Fruit fly (Drosophila melanogaster) whole organism, embryonic: ENCODE measurements around the gene Tmhs.

Source experiments
- Atf6 ChIP-seq: fragments of 200-800 bp; sonication (Bioruptor generic); IDR thresholded peaks from 2 replicates; pipeline ENCODE4 v1.3.6; 2022; ENCODE audit warnings: missing biosample characterization, missing genetic modification characterization
- Bdp1 ChIP-seq: fragments of 200-800 bp; sonication (Bioruptor generic); optimal IDR thresholded peaks from 3 replicates; lab custom pipeline; 2016; ENCODE audit warnings: missing biosample characterization, missing genetic modification characterization
- CG1024 ChIP-seq: fragments of 200-800 bp; sonication (Bioruptor generic); IDR thresholded peaks from 2 replicates; pipeline ENCODE4 v1.3.6; 2022; ENCODE audit warnings: missing biosample characterization, missing genetic modification characterization
- CG10654 ChIP-seq: fragments of 200-800 bp; sonication (Bioruptor generic); optimal IDR thresholded peaks from 2 replicates; lab custom pipeline; 2016; ENCODE audit warnings: missing biosample characterization, missing genetic modification characterization
- CG11093 ChIP-seq: fragments of 200-800 bp; sonication (Bioruptor generic); IDR thresholded peaks from 3 replicates; pipeline ENCODE4 v1.3.6; 2022; ENCODE audit warnings: missing biosample characterization, missing genetic modification characterization
- CG11504 ChIP-seq: fragments of 200-800 bp; sonication (Bioruptor generic); optimal IDR thresholded peaks from 3 replicates; lab custom pipeline; 2019; ENCODE audit warnings: missing biosample characterization, mild to moderate bottlenecking, missing genetic modification characterization, moderate library complexity
- CG11723 ChIP-seq: fragments of 200-800 bp; sonication (Bioruptor generic); optimal IDR thresholded peaks from 2 replicates; lab custom pipeline; 2017; ENCODE audit warnings: missing biosample characterization, mild to moderate bottlenecking, missing genetic modification characterization
- CG12155 ChIP-seq: fragments of 200-800 bp; sonication (Bioruptor generic); optimal IDR thresholded peaks from 3 replicates; lab custom pipeline; 2016; ENCODE audit warnings: missing biosample characterization, missing genetic modification characterization
- CG13775 ChIP-seq: fragments of 200-800 bp; sonication (Bioruptor generic); optimal IDR thresholded peaks from 3 replicates; lab custom pipeline; 2017; ENCODE audit warnings: missing biosample characterization, mild to moderate bottlenecking, missing genetic modification characterization
- CG14860 ChIP-seq: fragments of 200-800 bp; sonication (Bioruptor generic); IDR thresholded peaks from 3 replicates; pipeline ENCODE4 v1.3.6; 2022; ENCODE audit warnings: missing biosample characterization, missing genetic modification characterization; ENCODE audit not compliant: partially characterized antibody
- CG16813 ChIP-seq: fragments of 200-800 bp; sonication (Bioruptor generic); IDR thresholded peaks from 3 replicates; pipeline ENCODE4 v1.3.6; 2022; ENCODE audit warnings: missing biosample characterization, missing genetic modification characterization; ENCODE audit not compliant: partially characterized antibody
- CG17328 ChIP-seq: fragments of 200-800 bp; sonication (Bioruptor generic); IDR thresholded peaks from 2 replicates; pipeline ENCODE4 v1.3.6; 2022; ENCODE audit warnings: missing biosample characterization, missing genetic modification characterization
- CG17829 ChIP-seq: fragments of 200-800 bp; optimal IDR thresholded peaks from 2 replicates; lab custom pipeline; 2019; ENCODE audit warnings: missing biosample characterization, mild to moderate bottlenecking, missing genetic modification characterization, moderate library complexity
- CG18262 ChIP-seq: fragments of 200-800 bp; optimal IDR thresholded peaks from 3 replicates; lab custom pipeline; 2019; ENCODE audit warnings: missing biosample characterization, mild to moderate bottlenecking, missing genetic modification characterization, moderate library complexity
- CG2120 ChIP-seq: fragments of 200-800 bp; sonication (Bioruptor generic); optimal IDR thresholded peaks from 3 replicates; lab custom pipeline; 2016; ENCODE audit warnings: missing biosample characterization, missing genetic modification characterization
- CG2678 ChIP-seq: fragments of 200-800 bp; sonication (Bioruptor generic); optimal IDR thresholded peaks from 3 replicates; lab custom pipeline; 2019; ENCODE audit warnings: missing biosample characterization, mild to moderate bottlenecking, missing genetic modification characterization, moderate library complexity
- CG31224 ChIP-seq: fragments of 200-800 bp; sonication (Bioruptor generic); IDR thresholded peaks from 2 replicates; pipeline ENCODE4 v1.3.6; 2022; ENCODE audit warnings: missing biosample characterization, missing genetic modification characterization
- CG33557 ChIP-seq: fragments of 200-800 bp; sonication (Bioruptor generic); optimal IDR thresholded peaks from 2 replicates; lab custom pipeline; 2019; ENCODE audit warnings: missing biosample characterization, mild to moderate bottlenecking, missing genetic modification characterization, moderate library complexity
- CG4404 ChIP-seq: fragments of 200-800 bp; sonication (Bioruptor generic); IDR thresholded peaks from 2 replicates; pipeline ENCODE4 v1.3.6; 2022; ENCODE audit warnings: missing biosample characterization, missing genetic modification characterization
- CG7786 ChIP-seq: fragments of 200-800 bp; sonication (Bioruptor generic); optimal IDR thresholded peaks from 2 replicates; lab custom pipeline; 2016; ENCODE audit warnings: missing biosample characterization, missing genetic modification characterization
- CG7839 ChIP-seq: fragments of 200-800 bp; sonication (Bioruptor generic); optimal IDR thresholded peaks from 3 replicates; lab custom pipeline; 2018; ENCODE audit warnings: missing biosample characterization, mild to moderate bottlenecking, missing genetic modification characterization, moderate library complexity
- CG8359 ChIP-seq: fragments of 200-800 bp; sonication (Bioruptor generic); optimal IDR thresholded peaks from 2 replicates; lab custom pipeline; 2017; ENCODE audit warnings: missing biosample characterization, mild to moderate bottlenecking, missing genetic modification characterization, borderline replicate concordance
- Dbx ChIP-seq: fragments of 200-800 bp; sonication (Bioruptor generic); IDR thresholded peaks from 3 replicates; pipeline ENCODE4 v1.3.6; 2022; ENCODE audit warnings: missing biosample characterization, missing genetic modification characterization
- Deaf1 ChIP-seq: fragments of 200-800 bp; optimal IDR thresholded peaks from 3 replicates; lab custom pipeline; 2019; ENCODE audit warnings: missing biosample characterization, mild to moderate bottlenecking, missing genetic modification characterization, moderate library complexity
- Dfd ChIP-seq, 2 experiments: fragments of >200 bp; optimal IDR thresholded peaks; 2 replicates each; lab custom pipeline; 2017; ENCODE audit warnings: missing biosample characterization in 2 of 2, missing genetic modification characterization in 2 of 2
- Dref ChIP-seq: fragments of 200-800 bp; sonication (Bioruptor generic); IDR thresholded peaks from 2 replicates; pipeline ENCODE4 v1.3.6; 2022; ENCODE audit warnings: missing biosample characterization, missing genetic modification characterization
- Drgx ChIP-seq: fragments of 200-800 bp; sonication (Bioruptor generic); IDR thresholded peaks from 2 replicates; pipeline ENCODE4 v1.3.6; 2022; ENCODE audit warnings: missing biosample characterization, missing genetic modification characterization
- Ets65A ChIP-seq: fragments of 200-800 bp; sonication (Bioruptor generic); peaks from one replicate; lab custom pipeline; 2016; ENCODE audit warnings: missing biosample characterization, missing genetic modification characterization
- GATAe ChIP-seq: fragments of 200-800 bp; sonication (Bioruptor generic); conservative IDR thresholded peaks from 2 replicates; pipeline ENCODE4 v1.3.6; 2022; ENCODE audit warnings: missing biosample characterization, missing genetic modification characterization
- Gug ChIP-seq: fragments of 200-800 bp; sonication (Bioruptor generic); IDR thresholded peaks from 4 replicates; pipeline ENCODE4 v1.3.6; 2022; ENCODE audit warnings: missing biosample characterization, missing genetic modification characterization
- H15 ChIP-seq: fragments of 200-800 bp; sonication (Bioruptor generic); IDR thresholded peaks from 3 replicates; pipeline ENCODE4 v1.3.6; 2022; ENCODE audit warnings: missing biosample characterization, missing genetic modification characterization
- HLH4C ChIP-seq: fragments of 200-800 bp; sonication (Bioruptor generic); IDR thresholded peaks from 3 replicates; pipeline ENCODE4 v1.3.6; 2022; ENCODE audit warnings: missing biosample characterization, missing genetic modification characterization; ENCODE audit not compliant: partially characterized antibody
- Med ChIP-seq: fragments of 200-800 bp; sonication (Bioruptor generic); peaks from one replicate; lab custom pipeline; 2016; ENCODE audit warnings: missing biosample characterization, missing genetic modification characterization, mild to moderate bottlenecking, inconsistent platforms, moderate library complexity
- Myb ChIP-seq: fragments of 200-800 bp; sonication (Bioruptor generic); optimal IDR thresholded peaks from 2 replicates; lab custom pipeline; 2016; ENCODE audit warnings: missing biosample characterization, missing genetic modification characterization
- Oaz ChIP-seq: fragments of 200-800 bp; sonication (Bioruptor generic); IDR thresholded peaks from 2 replicates; pipeline ENCODE4 v1.3.6; 2022; ENCODE audit warnings: missing biosample characterization, missing genetic modification characterization
- Pdp1 ChIP-seq, 2 experiments: fragments of 200-800 bp; sonication (Bioruptor generic); optimal IDR thresholded peaks; 3 replicates each; lab custom pipeline; 2016; ENCODE audit warnings: missing biosample characterization in 2 of 2, missing genetic modification characterization in 2 of 2, mild to moderate bottlenecking in 1 of 2, moderate library complexity in 1 of 2
- Rx ChIP-seq: fragments of 200-800 bp; sonication (Bioruptor generic); IDR thresholded peaks from 2 replicates; pipeline ENCODE4 v1.3.6; 2022; ENCODE audit warnings: missing biosample characterization, missing genetic modification characterization
- Side ChIP-seq: fragments of 200-800 bp; sonication (Bioruptor generic); optimal IDR thresholded peaks from 2 replicates; lab custom pipeline; 2016; ENCODE audit warnings: missing biosample characterization, missing genetic modification characterization
- bsh ChIP-seq, 2 experiments: fragments of 200-800 bp; sonication (Bioruptor generic); optimal IDR thresholded peaks; 2 replicates each; lab custom pipeline; 2017 to 2018; ENCODE audit warnings: mild to moderate bottlenecking in 2 of 2, missing biosample characterization in 2 of 2, missing genetic modification characterization in 2 of 2, moderate library complexity in 1 of 2
- caup ChIP-seq: fragments of 200-800 bp; sonication (Bioruptor generic); optimal IDR thresholded peaks from 3 replicates; lab custom pipeline; 2017; ENCODE audit warnings: missing biosample characterization, mild to moderate bottlenecking, missing genetic modification characterization, moderate library complexity; ENCODE audit not compliant: severe bottlenecking
- danr ChIP-seq: fragments of 200-800 bp; sonication (Bioruptor generic); IDR thresholded peaks from 2 replicates; pipeline ENCODE4 v1.3.6; 2022; ENCODE audit warnings: missing biosample characterization, missing genetic modification characterization
- dmrt99B ChIP-seq: fragments of 200-800 bp; sonication (Bioruptor generic); optimal IDR thresholded peaks from 2 replicates; lab custom pipeline; 2018; ENCODE audit warnings: missing biosample characterization, mild to moderate bottlenecking, missing genetic modification characterization, moderate library complexity
- eve ChIP-seq, 2 experiments: fragments of >200 bp; optimal IDR thresholded peaks; 2 replicates each; lab custom pipeline; 2017; ENCODE audit warnings: missing biosample characterization in 2 of 2, missing genetic modification characterization in 2 of 2
- jing ChIP-seq: fragments of 200-800 bp; sonication (Bioruptor generic); optimal IDR thresholded peaks from 2 replicates; lab custom pipeline; 2018; ENCODE audit warnings: missing biosample characterization, mild to moderate bottlenecking, missing genetic modification characterization
- lmd ChIP-seq: fragments of 200-800 bp; sonication (Bioruptor generic); IDR thresholded peaks from 2 replicates; pipeline ENCODE4 v1.3.6; 2022; ENCODE audit warnings: missing biosample characterization, missing genetic modification characterization
- ro ChIP-seq: fragments of 200-800 bp; sonication (Bioruptor generic); IDR thresholded peaks from 2 replicates; pipeline ENCODE4 v1.3.6; 2022; ENCODE audit warnings: missing biosample characterization, missing genetic modification characterization
- salm ChIP-seq: fragments of 200-800 bp; sonication (Bioruptor generic); optimal IDR thresholded peaks from 2 replicates; lab custom pipeline; 2018; ENCODE audit warnings: missing biosample characterization, mild to moderate bottlenecking, missing genetic modification characterization
- sqz ChIP-seq: fragments of 200-800 bp; sonication (Bioruptor generic); optimal IDR thresholded peaks from 3 replicates; lab custom pipeline; 2018; ENCODE audit warnings: missing biosample characterization, mild to moderate bottlenecking, missing genetic modification characterization
- sug ChIP-seq: fragments of 200-800 bp; optimal IDR thresholded peaks from 2 replicates; lab custom pipeline; 2019; ENCODE audit warnings: missing biosample characterization, mild to moderate bottlenecking, missing genetic modification characterization, moderate library complexity
- tin ChIP-seq: fragments of 200-800 bp; sonication (Bioruptor generic); optimal IDR thresholded peaks from 3 replicates; lab custom pipeline; 2016; ENCODE audit warnings: missing biosample characterization, missing genetic modification characterization
- ttk ChIP-seq: fragments of 200-800 bp; sonication (Bioruptor generic); IDR thresholded peaks from 2 replicates; pipeline ENCODE4 v2.1.2; 2022; ENCODE audit warnings: missing biosample characterization, missing genetic modification characterization

Tmhs gene

dm6 chr3L:1880692-1881091, 4.8 kb upstream of the Tmhs start (continued):
- TF ChIP-seq CG2678 (tag; lab: Kevin White, UChicago), result peak; percentile 16
- TF ChIP-seq CG33557 (GFP tag; lab: Kevin White, UChicago), result no peak
- 0 out of 2 replicates have a peak, but pooled peaks have one; percentile 28 for TF ChIP-seq Oaz (GFP tag; lab: Robert Waterston, UW)
- no peak for TF ChIP-seq CG10654 (GFP tag; lab: Kevin White, UChicago)
- TF ChIP-seq Bdp1, result no peak
- TF ChIP-seq Dfd (GFP tag; optimal IDR thresholded peaks at IDR 0.05; lab: Kevin White, UChicago), result no peak
- no peak for TF ChIP-seq bsh (GFP tag; optimal IDR thresholded peaks at IDR 0.05; lab: Kevin White, UChicago)
- no peak for TF ChIP-seq CG11093 (GFP tag; lab: Robert Waterston, UW)
- no peak for TF ChIP-seq Deaf1 (tag; lab: Kevin White, UChicago)
- TF ChIP-seq CG1024, result 0 out of 2 replicates have a peak, but pooled peaks have one; percentile 26
- TF ChIP-seq CG11504, result peak; percentile 59
- TF ChIP-seq tin (GFP tag; lab: Kevin White, UChicago), result peak; percentile 59
- peak; percentile 25 for TF ChIP-seq dmrt99B (tag; lab: Kevin White, UChicago)
- TF ChIP-seq ttk (GFP tag; lab: Robert Waterston, UW), result peak; percentile 50; the same call in 1 of the 2 replicates
- TF ChIP-seq Side (GFP tag; lab: Kevin White, UChicago), result no peak
- peak; percentile 80 for TF ChIP-seq Drgx
- TF ChIP-seq CG12155 (GFP tag; lab: Kevin White, UChicago), result no peak
- no peak for TF ChIP-seq Myb (GFP tag; lab: Kevin White, UChicago)
- no peak for TF ChIP-seq CG11723 (GFP tag; lab: Kevin White, UChicago)
- TF ChIP-seq salm (tag; lab: Kevin White, UChicago), result no peak
- peak; percentile 65; the same call in 1 of the 2 replicates for TF ChIP-seq lmd (GFP tag; lab: Robert Waterston, UW)
- no peak for TF ChIP-seq CG14860 (GFP tag; lab: Robert Waterston, UW)
- 0 out of 2 replicates have a peak, but pooled peaks have one; percentile 22 for TF ChIP-seq danr (GFP tag; lab: Robert Waterston, UW)
- no peak for TF ChIP-seq CG8359
- TF ChIP-seq CG31224 (GFP tag; lab: Robert Waterston, UW), result peak; percentile 55; the same call in 1 of the 2 replicates
- TF ChIP-seq CG7839 (tag; lab: Kevin White, UChicago), result peak; percentile 41
- TF ChIP-seq GATAe (GFP tag; lab: Robert Waterston, UW), result 0 out of 2 replicates have a peak, but pooled peaks have one; percentile 29
- no peak for TF ChIP-seq CG4404
- TF ChIP-seq Gug (GFP tag; lab: Robert Waterston, UW), result peak; percentile 54; the same call in 3 of the 4 replicates
- peak; percentile 17 for TF ChIP-seq CG17829 (tag; lab: Kevin White, UChicago)
- TF ChIP-seq CG7786, result no peak
- no peak for TF ChIP-seq HLH4C (GFP tag; lab: Robert Waterston, UW)
- TF ChIP-seq CG13775 (GFP tag; lab: Kevin White, UChicago), result no peak
- no peak for TF ChIP-seq jing (GFP tag; lab: Kevin White, UChicago)
- TF ChIP-seq caup (GFP tag; lab: Kevin White, UChicago), result peak; percentile 19
- TF ChIP-seq Dbx (GFP tag; lab: Robert Waterston, UW), result peak; percentile 68
- no peak for TF ChIP-seq CG17328
- peak; percentile 43 for TF ChIP-seq Ets65A (GFP tag; lab: Kevin White, UChicago)
- no peak for TF ChIP-seq CG16813
- TF ChIP-seq Pdp1 (GFP tag; optimal IDR thresholded peaks at IDR 0.05; lab: Kevin White, UChicago), result peak; percentile 11 to 24
- 0 out of 2 replicates have a peak, but pooled peaks have one; percentile 46 for TF ChIP-seq Atf6 (GFP tag; lab: Robert Waterston, UW)
- no peak for TF ChIP-seq CG18262 (tag; lab: Kevin White, UChicago)
- TF ChIP-seq ro (GFP tag; lab: Robert Waterston, UW), result 0 out of 2 replicates have a peak, but pooled peaks have one; percentile 13
- TF ChIP-seq Dref (GFP tag; lab: Robert Waterston, UW), result no peak
- no peak for TF ChIP-seq eve (GFP tag; optimal IDR thresholded peaks at IDR 0.05; lab: Kevin White, UChicago)
- peak; percentile 90 for TF ChIP-seq Med (GFP tag; lab: Kevin White, UChicago)
- no peak for TF ChIP-seq CG2120
- TF ChIP-seq Rx, result 0 out of 2 replicates have a peak, but pooled peaks have one; percentile 49
- no peak for TF ChIP-seq sqz (GFP tag; lab: Kevin White, UChicago)
- peak; percentile 57; the same call in 1 of the 3 replicates for TF ChIP-seq H15 (GFP tag; lab: Robert Waterston, UW)
- TF ChIP-seq sug (tag; lab: Kevin White, UChicago), result no peak
